Worm (Caenorhabditis elegans) whole organism, L4/young adult: ENCODE results near the gene F37C4.6.

Experiments used
- dao-5 ChIP-seq: sonication (generic microtip); optimal IDR thresholded peaks from 2 replicates; lab custom pipeline; 2016; ENCODE audit warnings: missing genotype, missing genetic modification characterization, moderate library complexity, missing compliant biosample characterization
- him-1 ChIP-seq: sonication (generic microtip); optimal IDR thresholded peaks from 2 replicates; lab custom pipeline; 2016; ENCODE audit warnings: missing genotype, missing genetic modification reagents, missing genetic modification characterization, missing compliant biosample characterization

- TF ChIP-seq dao-5 (tag; lab: Kevin White, UChicago) (no peak), him-1 (tag; lab: Kevin White, UChicago) (no peak)
Measured at ce11 chrIV:3867252-3867651, 10.9 kb downstream of the F37C4.6 start, which contains the start of gene F37C4.4.
